Worm (Caenorhabditis elegans) whole organism, midembryonic: ENCODE data around the gene C09E8.1.
A peak's percentile ranks its signal among the peaks of the same experiment; 100 is the strongest.
"Not testable (repeated sequence)": the region's sequence is repeated elsewhere in the genome, so short reads cannot be mapped to it uniquely, and the experiment has no call there.

Experiments
- T22C8.4 ChIP-seq: fragments of 200-800 bp; sonication (Bioruptor generic); IDR thresholded peaks from 2 replicates; pipeline ENCODE4 v1.3.6; 2022; ENCODE audit warnings: missing genetic modification characterization, missing compliant biosample characterization
- cog-1 ChIP-seq: sonication (generic microtip); optimal IDR thresholded peaks from 2 replicates; lab custom pipeline; 2016; ENCODE audit warnings: missing genetic modification characterization, missing compliant biosample characterization
- flt-1 ChIP-seq: fragments of 200-800 bp; sonication (Bioruptor generic); IDR thresholded peaks from 2 replicates; pipeline ENCODE4 v1.3.6; 2022; ENCODE audit warnings: missing genetic modification characterization, missing compliant biosample characterization
- klf-2 ChIP-seq: fragments of 200-800 bp; sonication (Bioruptor generic); conservative IDR thresholded peaks from 2 replicates; pipeline ENCODE4 v1.3.6; 2022; ENCODE audit warnings: missing genetic modification reagents, missing genetic modification characterization, missing compliant biosample characterization
- med-1 ChIP-seq: sonication (generic microtip); optimal IDR thresholded peaks from 2 replicates; lab custom pipeline; 2017; ENCODE audit warnings: missing genetic modification characterization, mild to moderate bottlenecking, missing compliant biosample characterization, antibody characterized with exemption, missing genetic modification reagents; ENCODE audit not compliant: insufficient read depth
- ref-1 ChIP-seq: fragments of 200-800 bp; sonication (Bioruptor generic); conservative IDR thresholded peaks from 2 replicates; pipeline ENCODE4 v1.3.6; 2022; ENCODE audit warnings: missing genetic modification reagents, missing genetic modification characterization, missing compliant biosample characterization
- tab-1 ChIP-seq: fragments of 200-800 bp; sonication (Bioruptor generic); IDR thresholded peaks from 2 replicates; pipeline ENCODE4 v1.3.6; 2022; ENCODE audit warnings: missing genetic modification characterization, missing compliant biosample characterization
- ztf-23 ChIP-seq: fragments of 200-800 bp; sonication (Bioruptor generic); IDR thresholded peaks from 2 replicates; pipeline ENCODE4 v1.3.6; 2022; ENCODE audit warnings: missing genetic modification reagents, missing genetic modification characterization, missing compliant biosample characterization
- ztf-29 ChIP-seq: fragments of 200-800 bp; sonication (Bioruptor generic); IDR thresholded peaks from 2 replicates; pipeline ENCODE4 v1.3.6; 2022; ENCODE audit warnings: missing genetic modification reagents, missing genetic modification characterization, missing compliant biosample characterization

Gene C09E8.1

DNA sequence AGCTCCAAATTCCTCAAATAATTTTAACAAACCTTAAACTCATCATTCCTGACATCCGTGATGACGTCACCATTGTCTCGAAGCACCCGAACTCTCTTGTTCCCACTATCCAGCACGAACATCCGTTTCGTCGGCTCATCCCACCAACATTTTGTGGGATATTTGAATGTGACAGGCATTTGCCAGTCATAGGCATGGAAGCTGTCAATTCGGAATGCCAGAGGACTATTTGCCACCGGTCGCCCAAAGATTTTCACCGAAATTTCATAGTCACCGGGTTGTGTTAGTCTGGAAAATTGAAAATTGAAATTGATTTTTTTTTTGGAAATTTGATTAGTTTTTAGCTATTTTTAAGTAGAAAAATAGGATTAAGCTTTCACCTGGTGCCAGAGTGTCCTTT is 40.4 kb downstream of the C09E8.1 start:
- no peak for TF ChIP-seq ref-1
- TF ChIP-seq ztf-23 (GFP tag; lab: Robert Waterston, UW), result no peak
- TF ChIP-seq tab-1 (GFP tag; lab: Robert Waterston, UW), result no peak
- no peak for TF ChIP-seq ztf-29 (GFP tag; lab: Robert Waterston, UW)
- TF ChIP-seq cog-1 (tag; lab: Kevin White, UChicago), result no peak
- TF ChIP-seq med-1 (GFP tag; lab: Kevin White, UChicago), result no peak
- TF ChIP-seq klf-2, result no peak
- TF ChIP-seq T22C8.4 (GFP tag; lab: Robert Waterston, UW), result no peak

DNA sequence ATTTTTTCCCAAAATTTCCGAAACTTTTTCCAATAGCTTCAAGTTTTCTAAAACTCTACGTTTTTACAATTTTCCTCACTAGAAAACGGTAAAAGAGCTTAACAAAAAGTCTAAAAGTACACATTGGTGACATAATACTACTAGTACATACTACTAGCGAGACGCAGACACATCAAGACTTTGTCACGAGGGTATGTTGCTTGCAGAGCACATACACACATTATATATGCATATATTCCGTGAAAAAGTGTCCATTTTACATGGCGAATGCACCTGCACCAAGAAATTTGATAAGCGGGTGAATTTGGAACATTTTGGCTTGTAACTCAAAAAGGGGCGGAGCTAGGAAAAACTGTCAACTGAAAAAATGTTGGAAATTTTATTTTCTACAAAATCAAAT is 45.0 kb downstream of the C09E8.1 start:
- TF ChIP-seq tab-1 (GFP tag; lab: Robert Waterston, UW), result no peak
- no peak for TF ChIP-seq T22C8.4 (GFP tag; lab: Robert Waterston, UW)
- no peak for TF ChIP-seq med-1 (GFP tag; lab: Kevin White, UChicago)
- peak; percentile 43 for TF ChIP-seq cog-1 (tag; lab: Kevin White, UChicago)

ce11 chrII:602020-602419 is 45.7 kb downstream of the C09E8.1 start, which contains the start of gene nhl-3:
Gene nhl-3 (minus strand): TSS chrII:602120.
- no peak for TF ChIP-seq ztf-23 (GFP tag; lab: Robert Waterston, UW)
- TF ChIP-seq flt-1 (GFP tag; lab: Robert Waterston, UW), result no peak
- no peak for TF ChIP-seq ref-1
- TF ChIP-seq T22C8.4 (GFP tag; lab: Robert Waterston, UW), result no peak
- TF ChIP-seq med-1 (GFP tag; lab: Kevin White, UChicago), result no peak
- TF ChIP-seq klf-2, result no peak
- TF ChIP-seq tab-1 (GFP tag; lab: Robert Waterston, UW), result no peak
- no peak for TF ChIP-seq cog-1 (tag; lab: Kevin White, UChicago)
- no peak for TF ChIP-seq ztf-29 (GFP tag; lab: Robert Waterston, UW)

ce11 chrII:602969-603368 is 46.7 kb downstream of the C09E8.1 start:
- TF ChIP-seq cog-1 (tag; lab: Kevin White, UChicago), result peak; percentile 64
- TF ChIP-seq klf-2, result no peak
- no peak for TF ChIP-seq T22C8.4 (GFP tag; lab: Robert Waterston, UW)

ce11 chrII:605267-605666 is 49.0 kb downstream of the C09E8.1 start, which contains the start of gene W04H10.2:
Gene W04H10.2 (plus strand): TSS chrII:605567.
- TF ChIP-seq ztf-29 (GFP tag; lab: Robert Waterston, UW) (no peak), T22C8.4 (GFP tag; lab: Robert Waterston, UW) (no peak), klf-2 (no peak), tab-1 (GFP tag; lab: Robert Waterston, UW) (no peak), med-1 (GFP tag; lab: Kevin White, UChicago) (no peak), ref-1 (no peak), cog-1 (tag; lab: Kevin White, UChicago) (no peak), ztf-23 (GFP tag; lab: Robert Waterston, UW) (no peak)

DNA sequence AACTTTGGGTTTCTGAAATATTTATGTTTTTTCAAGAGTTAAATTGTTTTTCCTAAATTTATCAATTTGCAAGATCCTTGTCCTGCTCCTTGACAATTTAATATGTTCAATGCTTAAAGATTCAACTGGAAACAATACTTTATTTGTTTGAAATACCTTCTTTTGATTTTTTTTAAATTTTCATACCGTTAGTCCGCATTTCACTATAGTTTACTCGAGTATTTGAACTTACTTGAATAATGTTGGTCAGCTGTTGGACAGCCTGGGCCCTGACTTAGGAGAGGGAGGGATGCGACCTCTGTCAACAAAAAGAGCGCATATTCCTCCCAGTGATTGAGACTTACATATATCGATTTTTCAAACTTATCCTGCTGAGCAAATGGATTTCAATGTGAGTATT is 49.7 kb downstream of the C09E8.1 start, which contains the start of gene W04H10.5:
Gene W04H10.5 (plus strand): TSS at position 301 of the 400 bp plus-strand sequence.
- TF ChIP-seq ztf-23 (GFP tag; lab: Robert Waterston, UW), result no peak
- TF ChIP-seq klf-2, result no peak
- TF ChIP-seq ztf-29 (GFP tag; lab: Robert Waterston, UW), result no peak
- TF ChIP-seq med-1 (GFP tag; lab: Kevin White, UChicago), result no peak
- no peak for TF ChIP-seq ref-1
- no peak for TF ChIP-seq flt-1 (GFP tag; lab: Robert Waterston, UW)
- no peak for TF ChIP-seq tab-1 (GFP tag; lab: Robert Waterston, UW)
- TF ChIP-seq T22C8.4 (GFP tag; lab: Robert Waterston, UW), result no peak

DNA sequence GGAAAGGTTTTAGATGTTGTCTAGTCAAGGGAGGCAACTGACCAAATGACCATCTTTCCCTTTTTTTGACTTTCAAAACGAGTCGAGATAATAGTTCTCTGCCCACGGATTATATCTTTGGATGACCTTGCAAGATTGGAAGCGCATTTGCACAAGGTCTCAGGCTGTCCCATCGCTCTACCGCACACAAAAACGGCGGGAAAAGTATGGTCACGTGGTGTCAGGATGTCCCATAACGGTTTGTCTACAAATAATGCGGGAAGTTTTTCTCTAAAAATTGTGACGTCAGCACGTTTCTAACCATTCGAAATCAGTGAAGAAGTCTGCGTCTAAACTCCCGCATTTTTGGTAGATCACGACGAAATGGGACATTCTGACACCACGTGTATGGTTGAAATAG is 52.1 kb downstream of the C09E8.1 start, which contains the start of gene W04H10.6:
Gene W04H10.6 (minus strand): TSS at position 101 of the 400 bp plus-strand sequence.
- TF ChIP-seq ref-1 (no peak), T22C8.4 (GFP tag; lab: Robert Waterston, UW) (no peak), tab-1 (GFP tag; lab: Robert Waterston, UW) (no peak), cog-1 (tag; lab: Kevin White, UChicago) (no peak), flt-1 (GFP tag; lab: Robert Waterston, UW) (no peak), ztf-23 (GFP tag; lab: Robert Waterston, UW) (no peak), med-1 (GFP tag; lab: Kevin White, UChicago) (no peak), klf-2 (no peak), ztf-29 (GFP tag; lab: Robert Waterston, UW) (no peak)

- TF ChIP-seq ztf-23 (GFP tag; lab: Robert Waterston, UW) (no peak), klf-2 (no peak), cog-1 (tag; lab: Kevin White, UChicago) (no peak), ref-1 (no peak), med-1 (GFP tag; lab: Kevin White, UChicago) (no peak), flt-1 (GFP tag; lab: Robert Waterston, UW) (no peak), ztf-29 (GFP tag; lab: Robert Waterston, UW) (no peak), tab-1 (GFP tag; lab: Robert Waterston, UW) (no peak), T22C8.4 (GFP tag; lab: Robert Waterston, UW) (no peak)
These were observed 52.5 kb downstream of the C09E8.1 start, which contains the start of gene W04H10.1 for ce11 chrII:608757-609156. Gene W04H10.1 (plus strand): TSS chrII:609057.

DNA sequence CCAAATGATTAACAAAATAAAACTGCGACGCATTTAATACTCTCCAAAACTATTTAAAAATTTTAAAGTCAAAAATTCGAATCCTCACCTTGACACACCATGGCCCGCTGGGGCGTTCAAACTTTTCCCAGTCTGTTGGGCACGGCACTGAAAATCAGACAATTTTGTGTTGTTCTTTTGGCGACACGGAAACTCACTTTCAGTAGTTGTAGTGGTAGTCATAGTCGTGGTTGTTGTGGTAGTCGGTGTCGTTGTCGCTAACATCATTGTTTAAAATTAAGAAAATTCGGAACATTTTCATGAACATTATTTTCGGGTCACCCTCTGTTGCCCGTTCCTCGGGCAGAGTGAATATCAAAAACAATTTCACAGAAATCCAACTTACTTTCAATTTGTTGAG is 56.1 kb downstream of the C09E8.1 start, which contains the start of gene clec-118:
Gene clec-118 (minus strand): TSS at position 101 of the 400 bp plus-strand sequence.
- TF ChIP-seq T22C8.4, ztf-29, tab-1 (GFP tag; lab: Robert Waterston, UW): not testable (repeated sequence)
